Fruit fly (Drosophila melanogaster): ENCODE results near the gene ATP6AP2.
A peak's percentile ranks its signal among the peaks of the same experiment; 100 is the strongest.

DNA sequence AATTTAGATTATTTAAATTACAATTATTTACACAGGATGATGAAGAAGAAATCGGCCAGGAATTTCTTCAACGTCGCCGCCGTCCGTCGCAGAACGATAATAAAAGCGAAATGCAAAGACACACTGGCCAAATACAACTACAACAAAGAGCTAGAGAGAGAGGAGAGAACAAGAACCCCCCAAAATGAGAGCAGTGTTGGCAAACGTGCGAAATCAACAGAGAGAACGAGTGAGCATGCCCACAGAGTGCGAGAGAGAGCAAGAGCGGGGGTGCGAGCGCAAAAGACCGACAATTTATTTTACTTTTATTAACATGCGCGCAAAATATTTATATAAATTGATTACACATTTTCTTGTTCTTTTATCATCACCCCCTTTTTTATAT is 23.6 kb upstream of the ATP6AP2 start:
- no peak for TF ChIP-seq CG8478 (optimal IDR thresholded peaks at IDR 0.05)
- TF ChIP-seq psq (optimal IDR thresholded peaks at IDR 0.05): no peak
- peak; percentile 93 for TF ChIP-seq Dll (optimal IDR thresholded peaks at IDR 0.05)
- TF ChIP-seq usp (GFP tag; optimal IDR thresholded peaks at IDR 0.05): no peak
- no peak for TF ChIP-seq pan (optimal IDR thresholded peaks at IDR 0.05)
- no peak for TF ChIP-seq EcR (GFP tag; optimal IDR thresholded peaks at IDR 0.05)
